Worm (Caenorhabditis elegans): ENCODE data around the gene gcl-1.

ce11 chrIV:13386043-13386442 is 26.7 kb downstream of the gcl-1 start, which contains the start of the genes Y62E10A.20, Y62E10A.23 and mdt-9:
- TF ChIP-seq elt-2 (tag; optimal IDR thresholded peaks at IDR 0.05) (peak; percentile 28), ztf-4 (tag; optimal IDR thresholded peaks at IDR 0.05) (no peak), nhr-77 (tag; optimal IDR thresholded peaks at IDR 0.05) (no peak), fkh-10 (GFP tag; optimal IDR thresholded peaks at IDR 0.05) (peak; percentile 14), nhr-23 (tag; optimal IDR thresholded peaks at IDR 0.05) (peak; percentile 81), unc-62 (GFP tag; optimal IDR thresholded peaks at IDR 0.05) (no peak), skn-1 (tag; optimal IDR thresholded peaks at IDR 0.05) (peak; percentile 32), nhr-11 (tag; optimal IDR thresholded peaks at IDR 0.05) (no peak)
